Worm (Caenorhabditis elegans): ENCODE measurements around the gene moc-3.

DNA sequence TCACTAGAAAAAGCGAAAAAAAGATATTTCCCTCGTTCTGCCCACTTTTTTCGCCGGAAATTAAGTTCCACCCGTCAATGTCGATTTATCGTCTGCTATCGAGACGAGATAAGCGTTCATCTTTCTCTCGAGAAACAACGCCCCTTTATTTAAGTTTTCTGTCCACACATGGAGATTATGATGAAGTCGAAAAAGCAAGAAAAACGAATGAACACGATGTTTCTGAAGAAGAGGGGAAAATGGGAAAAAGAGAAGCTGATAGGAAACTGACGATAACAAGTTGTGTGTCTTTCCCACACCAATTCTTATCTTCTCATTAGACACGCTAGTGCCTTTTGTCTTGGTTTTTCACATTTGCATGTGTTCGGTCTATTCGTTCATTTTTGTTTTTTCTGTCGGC, 44.4 kb downstream of the moc-3 start:
- no peak for TF ChIP-seq flt-1 (GFP tag; IDR thresholded peaks at IDR 0.05)
- no peak for TF ChIP-seq tra-4 (tag; optimal IDR thresholded peaks at IDR 0.05)
- no peak for TF ChIP-seq hmg-4 (GFP tag; optimal IDR thresholded peaks at IDR 0.05)
- no peak for TF ChIP-seq ama-1 (optimal IDR thresholded peaks at IDR 0.05)
- no peak for TF ChIP-seq tbx-37 (GFP tag; conservative IDR thresholded peaks at IDR 0.05)
- TF ChIP-seq ceh-13 (GFP tag; optimal IDR thresholded peaks at IDR 0.05), result no peak
- no peak for TF ChIP-seq ets-7 (tag; optimal IDR thresholded peaks at IDR 0.05)
- TF ChIP-seq aly-1 (tag; optimal IDR thresholded peaks at IDR 0.05), result no peak
- no peak for TF ChIP-seq hnd-1 (tag; optimal IDR thresholded peaks at IDR 0.05)
